Worm (Caenorhabditis elegans): ENCODE measurements around the gene nhr-203.

ce11 chrV:459464-459863 is at the start of gene nhr-203:
- TF ChIP-seq ama-1 (optimal IDR thresholded peaks at IDR 0.05) (no peak), flt-1 (GFP tag; IDR thresholded peaks at IDR 0.05) (no peak), tbx-37 (GFP tag; conservative IDR thresholded peaks at IDR 0.05) (no peak), ceh-36 (tag; optimal IDR thresholded peaks at IDR 0.05) (no peak), ets-7 (tag; optimal IDR thresholded peaks at IDR 0.05) (no peak), pes-1 (GFP tag; IDR thresholded peaks at IDR 0.05) (no peak), hmbx-1 (tag; optimal IDR thresholded peaks at IDR 0.05) (no peak), B0310.2 (tag; optimal IDR thresholded peaks at IDR 0.05) (no peak)

Measured in whole organism, early embryonic.